Worm (Caenorhabditis elegans): ENCODE results near the gene clh-6.

DNA sequence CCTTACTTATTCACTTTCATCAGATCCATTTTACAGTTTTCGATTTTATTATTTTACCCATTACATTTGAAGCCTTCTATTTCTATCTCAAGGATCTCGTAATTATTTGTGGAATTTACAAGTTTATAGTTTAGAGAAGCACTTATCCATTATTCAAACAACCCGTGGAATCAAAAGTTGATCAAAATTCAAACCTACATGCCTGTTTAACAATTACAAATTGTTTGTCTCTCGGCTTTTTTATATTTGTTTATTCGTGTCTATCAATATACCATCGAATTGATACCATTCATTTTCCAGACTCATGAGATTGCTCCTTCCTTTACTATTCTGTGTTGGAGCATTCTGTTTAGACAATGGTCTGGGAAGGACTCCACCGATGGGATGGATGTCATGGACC is 23.8 kb upstream of the clh-6 start, which contains the start of gene gana-1:
- TF ChIP-seq ama-1 (optimal IDR thresholded peaks at IDR 0.05): no peak
- TF ChIP-seq fos-1 (tag; optimal IDR thresholded peaks at IDR 0.05): no peak
- no peak for TF ChIP-seq elt-3 (tag; optimal IDR thresholded peaks at IDR 0.05)
- TF ChIP-seq egl-5 (tag; optimal IDR thresholded peaks at IDR 0.05): no peak
- TF ChIP-seq unc-62 (GFP tag; optimal IDR thresholded peaks at IDR 0.05): no peak
- no peak for TF ChIP-seq mdl-1 (tag; optimal IDR thresholded peaks at IDR 0.05)
- no peak for TF ChIP-seq nhr-28 (tag; optimal IDR thresholded peaks at IDR 0.05)
- TF ChIP-seq aly-2 (tag; optimal IDR thresholded peaks at IDR 0.05): no peak
- no peak for TF ChIP-seq unc-39 (tag; optimal IDR thresholded peaks at IDR 0.05)
- no peak for TF ChIP-seq fkh-10 (GFP tag; optimal IDR thresholded peaks at IDR 0.05)
- no peak for TF ChIP-seq lin-39 (tag; optimal IDR thresholded peaks at IDR 0.05)
- TF ChIP-seq nhr-11 (tag; optimal IDR thresholded peaks at IDR 0.05): no peak

Data from whole organism, L3 larva.